Fruit fly (Drosophila melanogaster): ENCODE data around the gene CG9396.

DNA sequence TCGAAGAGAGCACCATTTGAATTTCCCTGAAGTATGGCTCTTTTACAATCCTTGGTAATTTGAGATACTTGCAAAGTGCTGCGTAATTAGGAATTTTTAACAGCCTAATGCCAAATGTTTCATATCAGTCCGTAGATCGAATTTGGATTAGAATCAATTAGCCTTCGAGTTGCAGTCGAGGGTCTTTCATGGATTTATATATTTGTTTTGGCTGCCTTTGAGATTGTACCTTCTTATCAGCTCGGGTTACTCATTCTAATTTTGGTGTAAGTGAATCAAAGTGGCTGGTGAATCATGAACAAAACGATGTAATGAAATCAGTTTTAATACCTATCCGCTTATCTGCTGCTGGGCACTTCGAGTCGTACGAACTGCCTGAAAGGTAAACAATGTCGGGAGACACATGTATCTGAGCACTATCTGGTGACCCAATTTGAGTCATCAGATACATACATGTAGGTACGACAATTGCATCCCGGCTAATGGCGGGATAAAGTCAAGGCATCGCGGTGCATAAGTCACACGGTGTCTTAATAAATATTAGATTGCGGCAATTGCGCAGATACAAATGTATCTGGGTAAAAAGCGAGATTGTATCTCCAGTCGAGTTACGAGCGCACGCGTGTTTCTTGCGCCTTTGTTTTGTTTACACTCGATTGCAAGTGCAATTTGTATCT lies 24.4 kb upstream of the CG9396 start:
- TF ChIP-seq CG12768 (GFP tag; optimal IDR thresholded peaks at IDR 0.05) (no peak), Hr96 (GFP tag; optimal IDR thresholded peaks at IDR 0.05) (no peak), cnc (optimal IDR thresholded peaks at IDR 0.05) (no peak), Mnt (GFP tag; optimal IDR thresholded peaks at IDR 0.05) (no peak), CG7045 (GFP tag; optimal IDR thresholded peaks at IDR 0.05) (no peak)
